Worm (Caenorhabditis elegans) whole organism, mixed stage, embryonic: ENCODE measurements around the gene tbck-1.
"Not testable (repeated sequence)": the region's sequence is repeated elsewhere in the genome, so short reads cannot be mapped to it uniquely, and the experiment has no call there.

ENCODE experiments used
- M03D4.4 ChIP-seq: sonication (generic microtip); optimal IDR thresholded peaks from 2 replicates; lab custom pipeline; 2017; ENCODE audit warnings: mild to moderate bottlenecking, missing genetic modification characterization, missing compliant biosample characterization
- bed-3 ChIP-seq: fragments of 200-800 bp; sonication (Bioruptor generic); optimal IDR thresholded peaks from 3 replicates; lab custom pipeline; 2018; ENCODE audit warnings: mild to moderate bottlenecking, missing genetic modification characterization, moderate library complexity, missing compliant biosample characterization
- blmp-1 ChIP-seq: fragments of 150-350 bp; optimal IDR thresholded peaks from 2 replicates; lab custom pipeline; 2014; ENCODE audit warnings: missing biosample characterization, missing genetic modification characterization
- ceh-39 ChIP-seq: fragments of 150-350 bp; optimal IDR thresholded peaks from 2 replicates; lab custom pipeline; 2014; ENCODE audit warnings: missing biosample characterization, missing genetic modification characterization
- ceh-43 ChIP-seq: fragments of 200-800 bp; sonication (Bioruptor generic); optimal IDR thresholded peaks from 2 replicates; lab custom pipeline; 2018; ENCODE audit warnings: mild to moderate bottlenecking, missing genetic modification characterization, moderate library complexity, missing compliant biosample characterization
- ceh-83 ChIP-seq: fragments of 200-800 bp; sonication (Bioruptor generic); optimal IDR thresholded peaks from 2 replicates; lab custom pipeline; 2018; ENCODE audit warnings: mild to moderate bottlenecking, missing genetic modification characterization, missing compliant biosample characterization
- cnd-1 ChIP-seq: fragments of 200-800 bp; sonication (Bioruptor generic); optimal IDR thresholded peaks from 2 replicates; lab custom pipeline; 2018; ENCODE audit warnings: mild to moderate bottlenecking, missing genetic modification characterization, missing compliant biosample characterization
- drap-1 ChIP-seq: fragments of 200-800 bp; sonication (Bioruptor generic); optimal IDR thresholded peaks from 3 replicates; lab custom pipeline; 2018; ENCODE audit warnings: mild to moderate bottlenecking, missing genetic modification characterization, missing compliant biosample characterization
- elt-1 ChIP-seq: sonication (generic microtip); optimal IDR thresholded peaks from 2 replicates; lab custom pipeline; 2017; ENCODE audit warnings: missing genetic modification characterization, mild to moderate bottlenecking, missing compliant biosample characterization, antibody characterized with exemption, moderate library complexity, borderline replicate concordance; ENCODE audit not compliant: insufficient read depth
- elt-3 ChIP-seq: fragments of 150-350 bp; optimal IDR thresholded peaks from 2 replicates; lab custom pipeline; 2014; ENCODE audit warnings: missing biosample characterization, missing genetic modification characterization
- flh-1 ChIP-seq: fragments of 200-800 bp; sonication (Bioruptor generic); optimal IDR thresholded peaks from 2 replicates; lab custom pipeline; 2018; ENCODE audit warnings: mild to moderate bottlenecking, missing genetic modification characterization, moderate library complexity, missing compliant biosample characterization
- ham-2 ChIP-seq: fragments of 200-800 bp; sonication (Bioruptor generic); optimal IDR thresholded peaks from 2 replicates; lab custom pipeline; 2018; ENCODE audit warnings: mild to moderate bottlenecking, missing genetic modification characterization, missing compliant biosample characterization
- hlh-1 ChIP-seq: fragments of 150-350 bp; optimal IDR thresholded peaks from 2 replicates; lab custom pipeline; 2014; ENCODE audit warnings: missing biosample characterization, missing genetic modification reagents, missing genetic modification characterization
- lin-13 ChIP-seq: fragments of 150-350 bp; optimal IDR thresholded peaks from 2 replicates; lab custom pipeline; 2014; ENCODE audit warnings: missing biosample characterization, missing genetic modification characterization
- lin-32 ChIP-seq: fragments of 200-800 bp; sonication (Bioruptor generic); optimal IDR thresholded peaks from 2 replicates; lab custom pipeline; 2018; ENCODE audit warnings: mild to moderate bottlenecking, missing genetic modification characterization, missing compliant biosample characterization
- lsy-2 ChIP-seq: fragments of 150-350 bp; optimal IDR thresholded peaks from 2 replicates; lab custom pipeline; 2014; ENCODE audit warnings: missing biosample characterization, missing genetic modification characterization
- mab-5 ChIP-seq: fragments of 150-350 bp; optimal IDR thresholded peaks from 2 replicates; lab custom pipeline; 2014; ENCODE audit warnings: missing biosample characterization, missing genetic modification characterization
- mep-1 ChIP-seq: fragments of 150-350 bp; optimal IDR thresholded peaks from 2 replicates; lab custom pipeline; 2017; ENCODE audit warnings: missing biosample characterization, missing genetic modification reagents, missing genetic modification characterization, inconsistent platforms
- mls-2 ChIP-seq: sonication (generic microtip); optimal IDR thresholded peaks from 2 replicates; lab custom pipeline; 2016; ENCODE audit warnings: mild to moderate bottlenecking, missing genetic modification characterization, moderate library complexity, missing compliant biosample characterization
- nhr-12 ChIP-seq: fragments of 150-350 bp; optimal IDR thresholded peaks from 2 replicates; lab custom pipeline; 2014; ENCODE audit warnings: missing biosample characterization, missing genetic modification characterization
- nhr-2 ChIP-seq: fragments of 150-350 bp; optimal IDR thresholded peaks from 2 replicates; lab custom pipeline; 2014; ENCODE audit warnings: missing biosample characterization, missing genetic modification characterization
- nhr-237 ChIP-seq: fragments of 150-350 bp; optimal IDR thresholded peaks from 2 replicates; lab custom pipeline; 2014; ENCODE audit warnings: missing biosample characterization, missing genetic modification characterization
- nhr-28 ChIP-seq: fragments of 150-350 bp; optimal IDR thresholded peaks from 2 replicates; lab custom pipeline; 2014; ENCODE audit warnings: missing biosample characterization, missing genetic modification characterization
- nhr-76 ChIP-seq: sonication (generic microtip); optimal IDR thresholded peaks from 2 replicates; lab custom pipeline; 2017; ENCODE audit warnings: missing biosample characterization, missing genetic modification characterization
- pha-4 ChIP-seq: fragments of 150-350 bp; optimal IDR thresholded peaks from 2 replicates; lab custom pipeline; 2018; ENCODE audit warnings: missing biosample characterization, missing genetic modification reagents, missing genetic modification characterization
- sem-2 ChIP-seq: fragments of 200-800 bp; sonication (Bioruptor generic); optimal IDR thresholded peaks from 2 replicates; lab custom pipeline; 2018; ENCODE audit warnings: mild to moderate bottlenecking, missing genetic modification characterization, missing compliant biosample characterization
- tbx-8 ChIP-seq: fragments of 200-800 bp; sonication (Bioruptor generic); optimal IDR thresholded peaks from 2 replicates; lab custom pipeline; 2018; ENCODE audit warnings: mild to moderate bottlenecking, missing genetic modification characterization, moderate library complexity, missing compliant biosample characterization
- unc-120 ChIP-seq: sonication (generic microtip); optimal IDR thresholded peaks from 2 replicates; lab custom pipeline; 2017; ENCODE audit warnings: missing genetic modification characterization, missing compliant biosample characterization; ENCODE audit not compliant: poor library complexity, severe bottlenecking
- unc-39 ChIP-seq: fragments of 150-350 bp; optimal IDR thresholded peaks from 2 replicates; lab custom pipeline; 2014; ENCODE audit warnings: missing biosample characterization, missing genetic modification characterization
- zip-8 ChIP-seq: fragments of 150-350 bp; optimal IDR thresholded peaks from 2 replicates; lab custom pipeline; 2014; ENCODE audit warnings: missing biosample characterization, missing genetic modification characterization

Gene tbck-1

DNA sequence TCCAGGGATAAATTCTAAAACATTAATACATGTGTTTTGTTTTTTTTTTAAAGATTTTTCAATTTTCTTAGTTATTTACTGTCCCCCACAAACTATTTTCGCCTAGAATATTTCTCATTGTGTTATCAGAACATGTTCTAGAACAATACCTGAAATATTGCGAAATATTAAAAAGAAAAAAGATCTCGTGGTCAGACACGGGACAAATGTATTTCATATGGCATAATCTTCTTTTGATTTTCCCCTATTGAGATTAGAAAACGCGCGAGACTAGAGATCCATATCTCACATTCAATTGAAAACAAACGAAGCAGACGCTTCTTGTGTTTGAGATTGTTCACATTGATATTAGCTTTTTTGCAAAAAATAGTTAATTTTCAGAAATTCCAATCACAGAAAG lies 27.8 kb downstream of the tbck-1 start:
- TF ChIP-seq elt-1 (tag; lab: Kevin White, UChicago) = peak; percentile 65
- no peak for TF ChIP-seq unc-39

DNA sequence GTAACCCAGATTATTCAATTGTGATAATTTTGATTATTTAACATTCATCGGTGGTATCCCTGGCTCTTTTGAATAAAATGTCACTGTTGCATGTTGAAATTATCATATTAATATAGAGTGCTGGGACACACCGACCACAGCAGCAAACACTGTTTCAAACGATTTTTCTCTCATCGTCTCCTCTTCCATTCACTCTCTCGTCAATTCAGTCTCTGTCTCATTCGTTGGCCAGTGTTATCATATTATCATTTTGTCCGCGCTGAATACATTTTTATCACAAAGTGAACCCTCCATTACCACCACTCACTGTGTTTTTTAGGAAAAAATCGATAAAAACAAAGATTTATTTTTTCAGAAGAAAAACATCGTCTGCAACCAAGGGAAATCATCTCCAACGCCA lies 28.7 kb downstream of the tbck-1 start:
- TF ChIP-seq ceh-83 (GFP tag; lab: Kevin White, UChicago) = no peak
- no peak for TF ChIP-seq lsy-2 (tag; lab: Kevin White, UChicago)

DNA sequence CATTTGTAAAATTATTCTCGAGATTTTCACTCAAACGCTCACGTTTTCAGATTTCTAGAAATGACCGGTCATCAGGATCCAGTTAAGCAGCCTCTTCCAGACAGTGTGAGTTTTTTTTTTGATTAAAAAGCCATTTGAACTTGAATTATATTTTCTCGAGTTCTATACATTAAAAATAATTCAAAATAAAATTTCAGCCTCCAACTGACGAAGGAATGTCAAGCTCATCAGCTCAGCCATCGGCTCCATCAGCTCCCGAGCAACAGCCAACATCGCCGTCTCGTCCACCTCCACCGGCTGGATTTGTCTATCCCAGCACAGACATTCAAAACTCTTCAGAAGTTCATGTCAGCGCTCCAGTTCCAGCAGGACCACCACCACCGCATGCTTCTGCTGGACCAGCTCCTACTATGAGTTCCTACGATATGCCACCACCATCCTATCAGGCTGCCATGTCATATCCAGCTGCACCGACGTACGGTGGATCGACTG lies 29.6 kb downstream of the tbck-1 start, which contains the start of gene F11G11.5:
TSS of gene F11G11.5 (plus strand) at position 51 of the 492 bp plus-strand sequence.
- no peak for TF ChIP-seq nhr-28 (tag; lab: Kevin White, UChicago)
- TF ChIP-seq ceh-43 (GFP tag; lab: Kevin White, UChicago) = no peak
- no peak for TF ChIP-seq nhr-2 (tag; lab: Kevin White, UChicago)
- TF ChIP-seq mls-2 = no peak
- no peak for TF ChIP-seq sem-2 (GFP tag; lab: Kevin White, UChicago)
- no peak for TF ChIP-seq lin-32 (GFP tag; lab: Kevin White, UChicago)
- TF ChIP-seq elt-3 (tag; lab: Kevin White, UChicago) = no peak
- TF ChIP-seq zip-8 (tag; lab: Kevin White, UChicago) = no peak
- no peak for TF ChIP-seq pha-4
- TF ChIP-seq nhr-76 (tag; lab: Kevin White, UChicago) = no peak
- no peak for TF ChIP-seq mep-1
- TF ChIP-seq bed-3 (GFP tag; lab: Kevin White, UChicago) = no peak
- TF ChIP-seq drap-1 (GFP tag; lab: Kevin White, UChicago) = no peak
- no peak for TF ChIP-seq M03D4.4 (tag; lab: Kevin White, UChicago)
- no peak for TF ChIP-seq tbx-8 (GFP tag; lab: Kevin White, UChicago)

DNA sequence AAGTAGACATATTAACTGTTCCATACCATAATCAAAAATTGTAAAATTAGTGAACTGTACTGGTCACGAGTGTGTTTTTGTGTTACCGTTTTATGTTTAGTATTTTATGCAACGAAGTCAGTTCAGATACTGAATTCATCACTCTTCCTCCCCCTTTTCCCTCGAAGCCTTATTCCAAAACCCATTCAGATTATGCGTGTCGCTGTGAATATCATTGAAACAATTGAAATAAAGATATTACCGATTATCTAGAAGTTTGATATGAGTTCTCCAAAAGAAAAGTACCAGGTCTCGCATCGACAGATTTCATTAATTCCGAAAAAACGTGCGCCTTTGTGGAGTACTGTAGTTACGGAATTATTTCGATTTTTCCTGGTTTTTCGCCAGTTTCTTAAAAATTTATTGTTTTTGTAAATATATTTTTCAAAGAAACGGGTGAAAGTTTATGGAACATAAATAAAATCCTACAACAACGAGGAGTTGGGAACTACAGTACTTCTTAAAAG lies 30.6 kb downstream of the tbck-1 start:
- TF ChIP-seq unc-120 = no peak
- no peak for TF ChIP-seq nhr-76 (tag; lab: Kevin White, UChicago)
- TF ChIP-seq lsy-2 (tag; lab: Kevin White, UChicago) = no peak
- TF ChIP-seq cnd-1 = no peak
- no peak for TF ChIP-seq bed-3 (GFP tag; lab: Kevin White, UChicago)
- TF ChIP-seq unc-39 = no peak
- TF ChIP-seq hlh-1 (tag; lab: Kevin White, UChicago) = no peak
- no peak for TF ChIP-seq lin-32 (GFP tag; lab: Kevin White, UChicago)
- no peak for TF ChIP-seq mab-5 (tag; lab: Kevin White, UChicago)
- TF ChIP-seq flh-1 = no peak
- no peak for TF ChIP-seq zip-8 (tag; lab: Kevin White, UChicago)

DNA sequence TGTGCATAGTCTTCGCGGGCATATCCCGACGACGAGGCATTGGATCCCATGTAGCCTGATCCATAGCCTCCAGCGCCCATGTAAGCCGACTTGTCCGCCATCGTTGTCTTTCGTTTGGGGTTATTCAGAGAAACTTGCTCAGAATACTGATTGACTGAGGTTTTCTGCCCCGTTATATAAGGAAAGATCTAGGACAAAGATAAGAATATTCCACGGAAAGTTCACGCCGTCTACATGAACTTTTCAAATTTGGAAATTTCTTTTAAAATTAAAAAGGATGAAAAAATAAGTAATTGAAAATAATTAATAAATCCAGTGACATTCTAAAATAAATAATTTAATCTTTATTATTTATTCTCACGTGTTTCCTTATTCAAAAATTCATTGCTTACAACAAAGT lies 31.9 kb downstream of the tbck-1 start, which contains the start of the genes nspd-5 and F11G11.4:
TSS of gene nspd-5 (minus strand) at position 101 of the 400 bp plus-strand sequence.
TSS of gene F11G11.4 (plus strand) at position 335 of the 400 bp plus-strand sequence.
- TF ChIP-seq drap-1 (GFP tag; lab: Kevin White, UChicago); lin-32 (GFP tag; lab: Kevin White, UChicago); unc-39: not testable (repeated sequence)
- TF ChIP-seq, all 35 proteins: peak for 0; not testable (repeated sequence) for 35

DNA sequence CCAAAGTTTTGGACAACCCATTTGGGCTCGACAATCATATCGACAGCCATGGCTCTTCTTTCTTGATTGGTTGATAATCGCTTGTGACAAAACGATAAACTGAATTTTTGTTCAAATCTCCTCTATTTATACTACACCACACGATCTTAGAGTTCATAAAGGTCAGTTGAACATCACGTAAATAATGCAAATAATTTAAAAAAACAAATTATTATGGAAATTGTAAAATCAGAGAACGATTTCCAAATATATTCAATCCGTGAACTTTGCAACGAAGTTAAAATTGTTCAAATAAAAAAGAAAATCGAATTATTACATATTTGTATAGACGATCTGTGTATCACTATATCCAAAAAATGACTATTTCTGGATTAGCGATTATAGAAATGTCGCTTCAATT lies 35.0 kb downstream of the tbck-1 start, which contains the start of the genes mpst-4 and F11G11.14:
TSS of gene mpst-4 (minus strand) at position 101 of the 400 bp plus-strand sequence.
TSS of gene F11G11.14 (plus strand) at position 325 of the 400 bp plus-strand sequence.
- TF ChIP-seq zip-8 (tag; lab: Kevin White, UChicago) (no peak), drap-1 (GFP tag; lab: Kevin White, UChicago) (no peak), blmp-1 (no peak)

DNA sequence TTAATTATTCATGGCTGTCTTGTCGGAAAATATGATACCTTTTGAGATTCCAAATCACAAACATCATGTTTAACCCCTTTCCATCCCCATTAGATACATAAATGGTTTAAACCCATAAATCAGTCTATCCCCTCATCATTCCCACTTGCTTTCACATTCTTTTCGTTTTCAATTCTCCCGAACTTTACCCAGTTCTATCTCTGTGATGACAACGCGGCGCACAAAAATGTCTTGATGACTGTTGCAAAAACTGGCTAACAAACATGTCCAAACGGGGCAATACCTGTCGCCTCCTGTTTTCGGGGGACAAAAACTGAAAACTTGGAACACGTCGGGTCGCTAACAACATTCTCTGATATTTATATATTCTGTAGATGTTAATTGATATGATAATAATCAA lies 37.7 kb downstream of the tbck-1 start:
- no peak for TF ChIP-seq drap-1 (GFP tag; lab: Kevin White, UChicago)
- TF ChIP-seq ceh-43 (GFP tag; lab: Kevin White, UChicago) = no peak
- no peak for TF ChIP-seq nhr-237 (tag; lab: Kevin White, UChicago)
- TF ChIP-seq mls-2 = no peak
- no peak for TF ChIP-seq nhr-76 (tag; lab: Kevin White, UChicago)
- no peak for TF ChIP-seq nhr-12 (tag; lab: Kevin White, UChicago)
- TF ChIP-seq ham-2 (GFP tag; lab: Kevin White, UChicago) = no peak
- no peak for TF ChIP-seq pha-4
- TF ChIP-seq elt-3 (tag; lab: Kevin White, UChicago) = no peak
- no peak for TF ChIP-seq nhr-2 (tag; lab: Kevin White, UChicago)
- TF ChIP-seq lin-13 = no peak
- no peak for TF ChIP-seq ceh-39
- no peak for TF ChIP-seq mab-5 (tag; lab: Kevin White, UChicago)
- TF ChIP-seq lsy-2 (tag; lab: Kevin White, UChicago) = no peak
- no peak for TF ChIP-seq tbx-8 (GFP tag; lab: Kevin White, UChicago)
- TF ChIP-seq mep-1 = no peak
- TF ChIP-seq, all 35 proteins: peak for 0
